Worm (Caenorhabditis elegans) whole organism, L4 larva: Measurements from ENCODE around the gene Y75B12B.11.

Experiments
- F10B5.3 ChIP-seq: sonication (generic microtip); optimal IDR thresholded peaks from 2 replicates; lab custom pipeline; 2016; ENCODE audit warnings: mild to moderate bottlenecking, missing genetic modification characterization, missing compliant biosample characterization
- F26F4.8 ChIP-seq: fragments of 200-800 bp; sonication (Bioruptor generic); conservative IDR thresholded peaks from 2 replicates; pipeline ENCODE4 v1.3.6; 2022; ENCODE audit warnings: missing genetic modification characterization, missing compliant biosample characterization
- F37D6.2 ChIP-seq: sonication (generic microtip); optimal IDR thresholded peaks from 2 replicates; lab custom pipeline; 2016; ENCODE audit warnings: mild to moderate bottlenecking, missing genetic modification characterization, missing compliant biosample characterization
- F49E8.2 ChIP-seq: sonication (generic microtip); optimal IDR thresholded peaks from 2 replicates; lab custom pipeline; 2016; ENCODE audit warnings: missing compliant biosample characterization, mild to moderate bottlenecking, missing genetic modification characterization, borderline replicate concordance
- T20F7.1 ChIP-seq: fragments of 200-800 bp; sonication (Bioruptor generic); optimal IDR thresholded peaks from 2 replicates; lab custom pipeline; 2018; ENCODE audit warnings: mild to moderate bottlenecking, missing genetic modification characterization, missing compliant biosample characterization
- T26A8.4 ChIP-seq: fragments of 200-800 bp; sonication (Bioruptor generic); IDR thresholded peaks from 2 replicates; pipeline ENCODE4 v1.3.6; 2022; ENCODE audit warnings: missing genetic modification characterization, missing compliant biosample characterization
- Y105C5A.15 ChIP-seq: fragments of 200-800 bp; sonication (Bioruptor generic); IDR thresholded peaks from 2 replicates; pipeline ENCODE4 v1.3.6; 2022; ENCODE audit warnings: missing genetic modification characterization, missing compliant biosample characterization
- Y5F2A.4 ChIP-seq: fragments of 200-800 bp; sonication (Bioruptor generic); optimal IDR thresholded peaks from 2 replicates; lab custom pipeline; 2018; ENCODE audit warnings: mild to moderate bottlenecking, missing genetic modification characterization, missing compliant biosample characterization
- ZK546.5 ChIP-seq, 2 experiments: sonication (generic microtip); optimal IDR thresholded peaks; 2 replicates each; lab custom pipeline; 2017; ENCODE audit warnings: missing biosample characterization in 2 of 2, missing genetic modification characterization in 2 of 2
- aha-1 ChIP-seq: fragments of 150-350 bp; peaks from one replicate; lab custom pipeline; 2014; ENCODE audit warnings: missing biosample characterization, missing genetic modification characterization
- ama-1 ChIP-seq: fragments of 150-350 bp; optimal IDR thresholded peaks from 2 replicates; lab custom pipeline; 2014; ENCODE audit warnings: inconsistent platforms, mixed read lengths
- arid-1 ChIP-seq: fragments of 200-800 bp; sonication (Bioruptor generic); conservative IDR thresholded peaks from 2 replicates; pipeline ENCODE4 v1.3.6; 2022; ENCODE audit warnings: missing genetic modification reagents, missing genetic modification characterization, missing compliant biosample characterization
- attf-4 ChIP-seq: sonication (generic microtip); optimal IDR thresholded peaks from 3 replicates; lab custom pipeline; 2017; ENCODE audit warnings: missing biosample characterization, missing genetic modification characterization
- ceh-28 ChIP-seq: fragments of 150-350 bp; optimal IDR thresholded peaks from 2 replicates; lab custom pipeline; 2014; ENCODE audit warnings: missing biosample characterization, missing genetic modification reagents, missing genetic modification characterization
- ceh-32 ChIP-seq: sonication (generic microtip); optimal IDR thresholded peaks from 2 replicates; lab custom pipeline; 2016; ENCODE audit warnings: mild to moderate bottlenecking, missing genetic modification characterization, missing compliant biosample characterization; ENCODE audit not compliant: poor library complexity
- ceh-44 ChIP-seq: fragments of 200-800 bp; sonication (Bioruptor generic); IDR thresholded peaks from 2 replicates; pipeline ENCODE4 v1.3.6; 2022; ENCODE audit warnings: missing genetic modification reagents, missing genetic modification characterization, missing compliant biosample characterization
- dmd-6 ChIP-seq: fragments of 200-800 bp; sonication (Bioruptor generic); IDR thresholded peaks from 2 replicates; pipeline ENCODE4 v1.3.6; 2022; ENCODE audit warnings: missing genetic modification reagents, missing genetic modification characterization, missing compliant biosample characterization
- dmd-8 ChIP-seq: fragments of 200-800 bp; sonication (Bioruptor generic); IDR thresholded peaks from 2 replicates; pipeline ENCODE4 v1.3.6; 2022; ENCODE audit warnings: missing genetic modification characterization, missing compliant biosample characterization
- dmd-9 ChIP-seq: fragments of 200-800 bp; sonication (Bioruptor generic); IDR thresholded peaks from 2 replicates; pipeline ENCODE4 v1.3.6; 2022; ENCODE audit warnings: missing genetic modification reagents, missing genetic modification characterization, missing compliant biosample characterization
- dpl-1 ChIP-seq: fragments of 150-350 bp; optimal IDR thresholded peaks from 2 replicates; lab custom pipeline; 2014; ENCODE audit warnings: missing biosample characterization, missing genetic modification reagents, missing genetic modification characterization
- dve-1 ChIP-seq: sonication (generic microtip); optimal IDR thresholded peaks from 2 replicates; lab custom pipeline; 2017; ENCODE audit warnings: antibody characterized with exemption, mild to moderate bottlenecking, missing genetic modification characterization, missing compliant biosample characterization; ENCODE audit not compliant: insufficient read depth
- egl-27 ChIP-seq: sonication (generic microtip); optimal IDR thresholded peaks from 3 replicates; lab custom pipeline; 2017; ENCODE audit warnings: missing biosample characterization, missing genetic modification reagents, missing genetic modification characterization
- egl-43 ChIP-seq: fragments of 200-800 bp; sonication (Bioruptor generic); IDR thresholded peaks from 2 replicates; pipeline ENCODE4 v1.3.6; 2022; ENCODE audit warnings: missing genetic modification reagents, missing genetic modification characterization, missing compliant biosample characterization
- fkh-10 ChIP-seq: fragments of 150-350 bp; optimal IDR thresholded peaks from 2 replicates; lab custom pipeline; 2014; ENCODE audit warnings: missing biosample characterization, missing genetic modification reagents, missing genetic modification characterization
- hlh-30 ChIP-seq: sonication (generic microtip); optimal IDR thresholded peaks from 2 replicates; lab custom pipeline; 2017; ENCODE audit warnings: antibody characterized with exemption, mild to moderate bottlenecking, missing genetic modification characterization, missing compliant biosample characterization; ENCODE audit not compliant: insufficient read depth
- jun-1 ChIP-seq: fragments of 150-350 bp; optimal IDR thresholded peaks from 2 replicates; lab custom pipeline; 2014; ENCODE audit warnings: missing biosample characterization, missing genetic modification reagents, missing genetic modification characterization
- lim-7 ChIP-seq: fragments of 200-800 bp; sonication (Bioruptor generic); IDR thresholded peaks from 2 replicates; pipeline ENCODE4 v1.3.6; 2022; ENCODE audit warnings: missing genetic modification characterization, missing compliant biosample characterization
- lin-13 ChIP-seq: fragments of 150-350 bp; optimal IDR thresholded peaks from 2 replicates; lab custom pipeline; 2014; ENCODE audit warnings: missing biosample characterization, missing genetic modification reagents, missing genetic modification characterization
- lin-29 ChIP-seq: fragments of 200-800 bp; sonication (Bioruptor generic); IDR thresholded peaks from 2 replicates; pipeline ENCODE4 v1.3.6; 2022; ENCODE audit warnings: missing genetic modification reagents, missing genetic modification characterization, missing compliant biosample characterization
- lsy-2 ChIP-seq, 2 experiments: fragments of 150-350 bp in 1 of 2; sonication (generic microtip) in 1 of 2; optimal IDR thresholded peaks; 2 replicates each; lab custom pipeline; 2014 to 2017; ENCODE audit warnings: missing biosample characterization in 2 of 2, missing genetic modification characterization in 2 of 2
- madf-9 ChIP-seq: fragments of 200-800 bp; sonication (Bioruptor generic); conservative IDR thresholded peaks from 2 replicates; pipeline ENCODE4 v1.3.6; 2022; ENCODE audit warnings: missing genetic modification reagents, missing genetic modification characterization, missing compliant biosample characterization
- mxl-3 ChIP-seq: fragments of 200-800 bp; sonication (Bioruptor generic); optimal IDR thresholded peaks from 2 replicates; lab custom pipeline; 2018; ENCODE audit warnings: mild to moderate bottlenecking, missing genetic modification characterization, missing compliant biosample characterization
- nhr-10 ChIP-seq: fragments of 150-350 bp; optimal IDR thresholded peaks from 2 replicates; lab custom pipeline; 2014; ENCODE audit warnings: missing biosample characterization, missing genetic modification characterization
- nhr-102 ChIP-seq: sonication (generic microtip); optimal IDR thresholded peaks from 2 replicates; lab custom pipeline; 2016; ENCODE audit warnings: mild to moderate bottlenecking, missing genetic modification characterization, moderate library complexity, missing compliant biosample characterization
- nhr-237 ChIP-seq: sonication (generic microtip); optimal IDR thresholded peaks from 2 replicates; lab custom pipeline; 2017; ENCODE audit warnings: missing biosample characterization, missing genetic modification characterization
- nhr-25 ChIP-seq: sonication (generic microtip); optimal IDR thresholded peaks from 2 replicates; lab custom pipeline; 2017; ENCODE audit warnings: missing genetic modification characterization, mild to moderate bottlenecking, missing compliant biosample characterization, antibody characterized with exemption, moderate library complexity, borderline replicate concordance; ENCODE audit not compliant: insufficient read depth
- nhr-28 ChIP-seq: fragments of 150-350 bp; optimal IDR thresholded peaks from 2 replicates; lab custom pipeline; 2014; ENCODE audit warnings: missing biosample characterization, missing genetic modification characterization
- nhr-42 ChIP-seq: fragments of 200-800 bp; sonication (Bioruptor generic); IDR thresholded peaks from 2 replicates; pipeline ENCODE4 v1.3.6; 2022; ENCODE audit warnings: missing genetic modification characterization, missing compliant biosample characterization
- nhr-48 ChIP-seq: sonication (generic microtip); optimal IDR thresholded peaks from 2 replicates; lab custom pipeline; 2016; ENCODE audit warnings: mild to moderate bottlenecking, missing genetic modification characterization, missing compliant biosample characterization
- nhr-76 ChIP-seq: fragments of 150-350 bp; optimal IDR thresholded peaks from 2 replicates; lab custom pipeline; 2014; ENCODE audit warnings: missing biosample characterization, missing genetic modification characterization
- pha-4 ChIP-seq, 2 experiments: fragments of 150-350 bp in 1 of 2; fragments of 200-800 bp in 1 of 2; sonication (Bioruptor generic) in 1 of 2; IDR thresholded peaks in 1 of 2; optimal IDR thresholded peaks in 1 of 2; 2 replicates each; pipeline versions ENCODE4 v1.3.6 to Lab custom; 2014 to 2022; ENCODE audit warnings: missing genetic modification characterization in 2 of 2, missing genetic modification reagents in 2 of 2, missing biosample characterization in 1 of 2, missing compliant biosample characterization in 1 of 2
- php-3 ChIP-seq: fragments of 200-800 bp; sonication (Bioruptor generic); IDR thresholded peaks from 2 replicates; pipeline ENCODE4 v1.3.6; 2022; ENCODE audit warnings: missing genetic modification reagents, missing genetic modification characterization, missing compliant biosample characterization
- sdz-12 ChIP-seq: fragments of 200-800 bp; sonication (Bioruptor generic); optimal IDR thresholded peaks from 2 replicates; lab custom pipeline; 2018; ENCODE audit warnings: mild to moderate bottlenecking, missing genetic modification characterization, missing compliant biosample characterization
- skn-1 ChIP-seq: fragments of 150-350 bp; optimal IDR thresholded peaks from 2 replicates; lab custom pipeline; 2014; ENCODE audit warnings: missing biosample characterization, missing genetic modification characterization
- snpc-1.2 ChIP-seq: fragments of 200-800 bp; sonication (Bioruptor generic); IDR thresholded peaks from 2 replicates; pipeline ENCODE4 v1.3.6; 2022; ENCODE audit warnings: missing genetic modification reagents, missing genetic modification characterization, missing compliant biosample characterization
- snpc-4 ChIP-seq: fragments of 150-350 bp; optimal IDR thresholded peaks from 2 replicates; lab custom pipeline; 2014; ENCODE audit warnings: missing biosample characterization, missing genetic modification characterization
- spr-1 ChIP-seq: sonication (generic microtip); optimal IDR thresholded peaks from 2 replicates; lab custom pipeline; 2016; ENCODE audit warnings: mild to moderate bottlenecking, missing genetic modification characterization, missing compliant biosample characterization
- zag-1 ChIP-seq: fragments of 150-350 bp; optimal IDR thresholded peaks from 2 replicates; lab custom pipeline; 2014; ENCODE audit warnings: missing biosample characterization, missing genetic modification characterization
- zfp-2 ChIP-seq: sonication (generic microtip); optimal IDR thresholded peaks from 2 replicates; lab custom pipeline; 2016; ENCODE audit warnings: mild to moderate bottlenecking, missing genetic modification characterization, missing compliant biosample characterization
- zfp-3 ChIP-seq: fragments of 200-800 bp; sonication (Bioruptor generic); conservative IDR thresholded peaks from 2 replicates; pipeline ENCODE4 v1.3.6; 2022; ENCODE audit warnings: missing genetic modification reagents, missing genetic modification characterization, missing compliant biosample characterization
- zip-11 ChIP-seq: fragments of 200-800 bp; sonication (Bioruptor generic); IDR thresholded peaks from 2 replicates; pipeline ENCODE4 v1.3.6; 2022; ENCODE audit warnings: missing genetic modification characterization, missing compliant biosample characterization
- zip-2 ChIP-seq: fragments of 150-350 bp; optimal IDR thresholded peaks from 2 replicates; lab custom pipeline; 2014; ENCODE audit warnings: missing biosample characterization, missing genetic modification characterization

Y75B12B.11 gene

ce11 chrV:15189567-15189966 lies 1.5 kb upstream of the Y75B12B.11 start, which contains the start of gene cyn-3:
Gene cyn-3, plus strand, starts transcription at chrV:15189927.
- peak; percentile 32 to 94 for TF ChIP-seq lsy-2 (tag; optimal IDR thresholded peaks at IDR 0.05; lab: Kevin White, UChicago)
- no peak for TF ChIP-seq nhr-237 (tag; lab: Kevin White, UChicago)
- peak; percentile 81 for TF ChIP-seq fkh-10 (GFP tag; lab: Kevin White, UChicago)
- no peak for TF ChIP-seq F10B5.3 (tag; lab: Kevin White, UChicago)
- TF ChIP-seq dmd-6 (GFP tag; lab: Robert Waterston, UW) = peak; percentile 66
- TF ChIP-seq lin-13 (GFP tag; lab: Kevin White, UChicago) = no peak
- TF ChIP-seq zip-2 = no peak
- peak; percentile 71 for TF ChIP-seq arid-1
- TF ChIP-seq ZK546.5 (tag; optimal IDR thresholded peaks at IDR 0.05; lab: Kevin White, UChicago) = no peak
- peak; percentile 18 for TF ChIP-seq aha-1 (tag; lab: Kevin White, UChicago)
- peak; percentile 9 for TF ChIP-seq nhr-48
- no peak for TF ChIP-seq ceh-32
- no peak for TF ChIP-seq attf-4 (tag; lab: Kevin White, UChicago)
- peak; percentile 92 for TF ChIP-seq dve-1 (tag; lab: Kevin White, UChicago)
- TF ChIP-seq nhr-10 (tag; lab: Kevin White, UChicago) = no peak
- no peak for TF ChIP-seq ceh-28 (tag; lab: Kevin White, UChicago)
- peak; percentile 28 for TF ChIP-seq nhr-25 (tag; lab: Kevin White, UChicago)
- peak; percentile 77 for TF ChIP-seq T20F7.1 (GFP tag; lab: Kevin White, UChicago)
- TF ChIP-seq sdz-12 (GFP tag; lab: Kevin White, UChicago) = no peak
- TF ChIP-seq lin-29 (GFP tag; lab: Robert Waterston, UW) = no peak
- no peak for TF ChIP-seq mxl-3
- TF ChIP-seq Y5F2A.4 = no peak
- TF ChIP-seq F49E8.2 = no peak
- peak; percentile 45 for TF ChIP-seq F37D6.2 (tag; lab: Kevin White, UChicago)
- no peak for TF ChIP-seq madf-9
- peak; percentile 59 for TF ChIP-seq nhr-28 (tag; lab: Kevin White, UChicago)
- 0 out of 2 replicates have a peak, but pooled peaks have one; percentile 44 for TF ChIP-seq pha-4 (GFP tag; IDR thresholded peaks at IDR 0.05; lab: Robert Waterston, UW)
- TF ChIP-seq pha-4 (tag; optimal IDR thresholded peaks at IDR 0.05; lab: Kevin White, UChicago) = peak; percentile 71
- TF ChIP-seq nhr-76 (tag; lab: Kevin White, UChicago) = no peak
- no peak for TF ChIP-seq egl-43
- no peak for TF ChIP-seq egl-27
- peak; percentile 59; the same call in 1 of the 2 replicates for TF ChIP-seq dmd-9 (GFP tag; lab: Robert Waterston, UW)
- peak; percentile 28; the same call in 1 of the 2 replicates for TF ChIP-seq snpc-1.2
- peak; percentile 2 for TF ChIP-seq ama-1 (lab: Kevin White, UChicago)
- no peak for TF ChIP-seq zip-11 (GFP tag; lab: Robert Waterston, UW)
- no peak for TF ChIP-seq nhr-42 (GFP tag; lab: Robert Waterston, UW)
- TF ChIP-seq nhr-102 (tag; lab: Kevin White, UChicago) = peak; percentile 41
- TF ChIP-seq Y105C5A.15 (GFP tag; lab: Robert Waterston, UW) = no peak
- no peak for TF ChIP-seq php-3 (GFP tag; lab: Robert Waterston, UW)
- TF ChIP-seq zfp-2 (tag; lab: Kevin White, UChicago) = no peak
- TF ChIP-seq snpc-4 (tag; lab: Kevin White, UChicago) = no peak
- TF ChIP-seq dmd-8 (GFP tag; lab: Robert Waterston, UW) = no peak
- TF ChIP-seq hlh-30 (tag; lab: Kevin White, UChicago) = peak; percentile 79
- no peak for TF ChIP-seq zag-1
- TF ChIP-seq spr-1 (tag; lab: Kevin White, UChicago) = no peak
- TF ChIP-seq ceh-44 (GFP tag; lab: Robert Waterston, UW) = no peak
- no peak for TF ChIP-seq lim-7
- TF ChIP-seq skn-1 = no peak
- no peak for TF ChIP-seq jun-1 (tag; lab: Kevin White, UChicago)
- peak; percentile 68 for TF ChIP-seq T26A8.4 (GFP tag; lab: Robert Waterston, UW)
- TF ChIP-seq F26F4.8 (GFP tag; lab: Robert Waterston, UW) = no peak
- TF ChIP-seq dpl-1 (GFP tag; lab: Kevin White, UChicago) = peak; percentile 99
- no peak for TF ChIP-seq zfp-3
